Worm (Caenorhabditis elegans) whole organism, L2 larva: Measurements from ENCODE around the gene tsen-54.
A peak's percentile ranks its signal among the peaks of the same experiment; 100 is the strongest.

Experiments used
- C34F6.9 ChIP-seq: fragments of 150-350 bp; optimal IDR thresholded peaks from 2 replicates; lab custom pipeline; 2014; ENCODE audit warnings: missing biosample characterization, missing genetic modification characterization
- R02D3.7 ChIP-seq: fragments of 150-350 bp; optimal IDR thresholded peaks from 2 replicates; lab custom pipeline; 2014; ENCODE audit warnings: missing biosample characterization, missing genetic modification characterization
- Y55F3AM.14 ChIP-seq: fragments of 200-800 bp; sonication (Bioruptor generic); optimal IDR thresholded peaks from 2 replicates; lab custom pipeline; 2018; ENCODE audit warnings: mild to moderate bottlenecking, missing genetic modification characterization, missing compliant biosample characterization
- ZK546.5 ChIP-seq: sonication (generic microtip); optimal IDR thresholded peaks from 2 replicates; lab custom pipeline; 2017; ENCODE audit warnings: missing biosample characterization, missing genetic modification characterization
- alr-1 ChIP-seq: fragments of 150-350 bp; optimal IDR thresholded peaks from 2 replicates; lab custom pipeline; 2014; ENCODE audit warnings: missing biosample characterization, missing genetic modification characterization
- aly-2 ChIP-seq: fragments of 150-350 bp; optimal IDR thresholded peaks from 2 replicates; lab custom pipeline; 2014; ENCODE audit warnings: missing biosample characterization, missing genetic modification characterization
- ceh-82 ChIP-seq: fragments of 150-350 bp; optimal IDR thresholded peaks from 2 replicates; lab custom pipeline; 2014; ENCODE audit warnings: missing biosample characterization, missing genetic modification characterization
- crh-2 ChIP-seq: sonication (generic microtip); optimal IDR thresholded peaks from 2 replicates; lab custom pipeline; 2017; ENCODE audit warnings: missing biosample characterization, missing genetic modification characterization
- egl-27 ChIP-seq: sonication (generic microtip); optimal IDR thresholded peaks from 3 replicates; lab custom pipeline; 2017; ENCODE audit warnings: missing biosample characterization, missing genetic modification reagents, missing genetic modification characterization
- elt-3 ChIP-seq: sonication (generic microtip); optimal IDR thresholded peaks from 2 replicates; lab custom pipeline; 2017; ENCODE audit warnings: missing biosample characterization, missing genetic modification characterization
- fos-1 ChIP-seq: fragments of 150-350 bp; optimal IDR thresholded peaks from 2 replicates; lab custom pipeline; 2014; ENCODE audit warnings: missing biosample characterization, missing genetic modification characterization
- gmeb-1 ChIP-seq: fragments of 150-350 bp; optimal IDR thresholded peaks from 2 replicates; lab custom pipeline; 2014; ENCODE audit warnings: missing biosample characterization, missing genetic modification characterization
- lin-11 ChIP-seq: fragments of 150-350 bp; sonication (generic microtip); optimal IDR thresholded peaks from 2 replicates; lab custom pipeline; 2014; ENCODE audit warnings: missing biosample characterization, missing genetic modification characterization, inconsistent platforms, mixed read lengths
- lin-13 ChIP-seq: fragments of 150-350 bp; optimal IDR thresholded peaks from 2 replicates; lab custom pipeline; 2014; ENCODE audit warnings: missing biosample characterization, missing genetic modification reagents, missing genetic modification characterization
- lsy-2 ChIP-seq, 2 experiments: fragments of 150-350 bp in 1 of 2; sonication (generic microtip) in 1 of 2; optimal IDR thresholded peaks; 2 replicates each; lab custom pipeline; 2014 to 2017; ENCODE audit warnings: missing biosample characterization in 2 of 2, missing genetic modification characterization in 2 of 2
- mab-5 ChIP-seq: fragments of 150-350 bp; optimal IDR thresholded peaks from 2 replicates; lab custom pipeline; 2014; ENCODE audit warnings: missing biosample characterization, missing genetic modification characterization
- mbf-1 ChIP-seq: sonication (generic microtip); optimal IDR thresholded peaks from 2 replicates; lab custom pipeline; 2017; ENCODE audit warnings: missing biosample characterization, missing genetic modification characterization
- nhr-10 ChIP-seq: sonication (generic microtip); optimal IDR thresholded peaks from 2 replicates; lab custom pipeline; 2017; ENCODE audit warnings: missing biosample characterization, missing genetic modification characterization
- nhr-11 ChIP-seq: fragments of 150-350 bp; optimal IDR thresholded peaks from 2 replicates; lab custom pipeline; 2014; ENCODE audit warnings: missing biosample characterization, missing genetic modification characterization
- nhr-12 ChIP-seq: fragments of 150-350 bp; optimal IDR thresholded peaks from 2 replicates; lab custom pipeline; 2014; ENCODE audit warnings: missing biosample characterization, missing genetic modification characterization
- nhr-129 ChIP-seq: fragments of 150-350 bp; optimal IDR thresholded peaks from 2 replicates; lab custom pipeline; 2014; ENCODE audit warnings: missing biosample characterization, missing genetic modification characterization
- nhr-21 ChIP-seq: fragments of 150-350 bp; optimal IDR thresholded peaks from 2 replicates; lab custom pipeline; 2014; ENCODE audit warnings: missing biosample characterization, missing genetic modification characterization
- nhr-23 ChIP-seq: fragments of 150-350 bp; optimal IDR thresholded peaks from 2 replicates; lab custom pipeline; 2014; ENCODE audit warnings: missing biosample characterization, missing genetic modification reagents, missing genetic modification characterization
- nhr-25 ChIP-seq: fragments of 150-350 bp; sonication (generic microtip); optimal IDR thresholded peaks from 3 replicates; lab custom pipeline; 2014; ENCODE audit warnings: missing biosample characterization, missing genetic modification characterization
- nhr-6 ChIP-seq: fragments of 150-350 bp; optimal IDR thresholded peaks from 2 replicates; lab custom pipeline; 2014; ENCODE audit warnings: missing biosample characterization, missing genetic modification characterization
- nhr-77 ChIP-seq: fragments of 150-350 bp; optimal IDR thresholded peaks from 2 replicates; lab custom pipeline; 2014; ENCODE audit warnings: missing biosample characterization, missing genetic modification characterization
- peb-1 ChIP-seq: fragments of 150-350 bp; optimal IDR thresholded peaks from 2 replicates; lab custom pipeline; 2014; ENCODE audit warnings: missing biosample characterization, missing genetic modification characterization
- skn-1 ChIP-seq: sonication (generic microtip); optimal IDR thresholded peaks from 2 replicates; lab custom pipeline; 2017; ENCODE audit warnings: missing biosample characterization, missing genetic modification characterization
- sma-9 ChIP-seq, 2 experiments: fragments of 150-350 bp in 1 of 2; sonication (generic microtip) in 1 of 2; optimal IDR thresholded peaks; 2 replicates each; lab custom pipeline; 2014 to 2016; ENCODE audit warnings: missing genetic modification characterization in 2 of 2, mild to moderate bottlenecking in 1 of 2, missing biosample characterization in 1 of 2, missing compliant biosample characterization in 1 of 2, missing genetic modification reagents in 1 of 2, moderate library complexity in 1 of 2
- snpc-4 ChIP-seq: fragments of 150-350 bp; optimal IDR thresholded peaks from 2 replicates; lab custom pipeline; 2014; ENCODE audit warnings: missing biosample characterization, missing genetic modification characterization
- unc-39 ChIP-seq: fragments of 150-350 bp; optimal IDR thresholded peaks from 2 replicates; lab custom pipeline; 2014; ENCODE audit warnings: missing biosample characterization, missing genetic modification characterization
- unc-55 ChIP-seq: fragments of 150-350 bp; sonication (generic microtip); optimal IDR thresholded peaks from 3 replicates; lab custom pipeline; 2014; ENCODE audit warnings: missing biosample characterization, missing genetic modification reagents, missing genetic modification characterization
- zag-1 ChIP-seq: fragments of 150-350 bp; optimal IDR thresholded peaks from 2 replicates; lab custom pipeline; 2014; ENCODE audit warnings: missing biosample characterization, missing genetic modification characterization
- ztf-11 ChIP-seq: sonication (generic microtip); optimal IDR thresholded peaks from 2 replicates; lab custom pipeline; 2017; ENCODE audit warnings: missing biosample characterization, missing genetic modification characterization
- ztf-4 ChIP-seq: fragments of 150-350 bp; optimal IDR thresholded peaks from 2 replicates; lab custom pipeline; 2014; ENCODE audit warnings: missing biosample characterization, missing genetic modification characterization

Gene tsen-54

ce11 chrIV:1947891-1948290, at the start of gene tsen-54:
Gene tsen-54 (plus strand): TSS chrIV:1948191.
- no peak for TF ChIP-seq R02D3.7 (tag; lab: Kevin White, UChicago)
- TF ChIP-seq skn-1: no peak
- no peak for TF ChIP-seq nhr-12 (tag; lab: Kevin White, UChicago)
- no peak for TF ChIP-seq C34F6.9 (tag; lab: Kevin White, UChicago)
- TF ChIP-seq snpc-4 (tag; lab: Kevin White, UChicago): no peak
- no peak for TF ChIP-seq ZK546.5
- TF ChIP-seq sma-9 (GFP tag; optimal IDR thresholded peaks at IDR 0.05; lab: Kevin White, UChicago): no peak
- no peak for TF ChIP-seq sma-9 (tag; optimal IDR thresholded peaks at IDR 0.05; lab: Kevin White, UChicago)
- no peak for TF ChIP-seq ceh-82 (tag; lab: Kevin White, UChicago)
- TF ChIP-seq lin-11 (tag; lab: Kevin White, UChicago): no peak
- no peak for TF ChIP-seq nhr-21 (tag; lab: Kevin White, UChicago)
- TF ChIP-seq unc-55 (GFP tag; lab: Kevin White, UChicago): no peak
- no peak for TF ChIP-seq nhr-129 (tag; lab: Kevin White, UChicago)
- TF ChIP-seq Y55F3AM.14: no peak
- no peak for TF ChIP-seq nhr-6 (tag; lab: Kevin White, UChicago)
- no peak for TF ChIP-seq gmeb-1 (tag; lab: Kevin White, UChicago)
- TF ChIP-seq zag-1 (tag; lab: Kevin White, UChicago): no peak
- TF ChIP-seq egl-27 (tag; lab: Kevin White, UChicago): no peak
- TF ChIP-seq aly-2: no peak
- TF ChIP-seq crh-2: no peak
- no peak for TF ChIP-seq peb-1 (tag; lab: Kevin White, UChicago)
- TF ChIP-seq, all 48 proteins: peak for 0

- TF ChIP-seq nhr-23 (no peak), nhr-25 (peak; percentile 10), nhr-129 (tag; lab: Kevin White, UChicago) (peak; percentile 28)
Observed at ce11 chrIV:1900971-1901370, 47.0 kb upstream of the tsen-54 start.

DNA sequence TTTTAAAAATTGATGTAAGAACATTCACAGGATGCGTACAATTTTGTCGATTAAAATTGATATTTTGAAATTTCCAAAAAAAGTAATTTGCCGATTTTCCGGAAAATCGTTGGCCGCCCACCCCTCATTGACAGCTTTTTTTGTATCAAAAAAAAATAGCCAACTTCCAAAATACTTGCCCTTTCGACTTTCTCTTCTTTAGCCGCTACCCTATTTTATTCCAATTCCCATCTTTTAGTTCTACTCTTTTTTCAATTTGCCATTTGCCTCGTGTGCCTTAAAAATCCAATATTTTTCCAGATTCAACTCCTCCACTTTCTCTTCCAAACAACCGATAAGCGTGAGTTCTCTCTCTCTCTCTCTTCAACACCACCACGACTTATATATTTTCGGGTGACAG, 46.0 kb upstream of the tsen-54 start, which contains the start of gene egl-18:
Gene egl-18, plus strand, starts transcription at position 301 of the 400 bp plus-strand sequence.
- TF ChIP-seq nhr-11 (no peak), zag-1 (tag; lab: Kevin White, UChicago) (no peak), elt-3 (tag; lab: Kevin White, UChicago) (no peak), lin-11 (tag; lab: Kevin White, UChicago) (no peak), nhr-23 (no peak), mab-5 (tag; lab: Kevin White, UChicago) (no peak), ztf-11 (no peak), ztf-4 (tag; lab: Kevin White, UChicago) (no peak), alr-1 (tag; lab: Kevin White, UChicago) (no peak), fos-1 (no peak), nhr-25 (no peak), egl-27 (tag; lab: Kevin White, UChicago) (no peak), peb-1 (tag; lab: Kevin White, UChicago) (no peak), lsy-2 (tag; optimal IDR thresholded peaks at IDR 0.05; lab: Kevin White, UChicago) (no peak), R02D3.7 (tag; lab: Kevin White, UChicago) (no peak), nhr-77 (tag; lab: Kevin White, UChicago) (no peak), nhr-10 (no peak), aly-2 (no peak)

DNA sequence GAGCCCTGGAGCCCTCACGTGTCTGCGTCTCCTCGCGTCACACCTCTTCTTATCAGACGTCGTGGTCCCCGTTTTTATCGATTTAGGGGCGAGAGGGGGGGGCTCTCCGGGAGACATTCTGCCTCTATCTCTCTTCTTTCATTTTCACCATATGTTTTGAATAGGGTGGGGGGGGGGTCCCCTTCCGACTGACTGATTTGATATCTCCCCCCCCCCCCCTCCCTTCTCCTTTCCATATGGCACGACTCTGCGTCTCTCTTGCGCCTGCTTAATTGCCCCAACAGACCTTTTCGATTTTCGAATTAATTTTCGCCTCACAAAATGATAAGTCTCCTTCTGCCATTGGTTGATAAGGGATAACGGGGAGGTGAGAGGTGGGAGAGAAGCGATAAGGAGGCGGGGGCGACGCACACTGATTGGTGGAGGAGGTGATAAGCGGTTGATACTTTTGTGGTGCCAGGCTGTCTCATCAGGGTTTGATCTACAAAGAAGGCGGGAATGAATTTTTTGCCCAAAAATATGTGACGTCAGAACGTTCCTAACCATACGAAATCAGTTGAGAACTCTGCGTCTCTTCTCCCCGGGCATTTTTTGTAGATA, 43.8 kb upstream of the tsen-54 start:
- TF ChIP-seq lsy-2 (tag; optimal IDR thresholded peaks at IDR 0.05; lab: Kevin White, UChicago) (peak; percentile 42 to 68), nhr-129 (tag; lab: Kevin White, UChicago) (no peak)

DNA sequence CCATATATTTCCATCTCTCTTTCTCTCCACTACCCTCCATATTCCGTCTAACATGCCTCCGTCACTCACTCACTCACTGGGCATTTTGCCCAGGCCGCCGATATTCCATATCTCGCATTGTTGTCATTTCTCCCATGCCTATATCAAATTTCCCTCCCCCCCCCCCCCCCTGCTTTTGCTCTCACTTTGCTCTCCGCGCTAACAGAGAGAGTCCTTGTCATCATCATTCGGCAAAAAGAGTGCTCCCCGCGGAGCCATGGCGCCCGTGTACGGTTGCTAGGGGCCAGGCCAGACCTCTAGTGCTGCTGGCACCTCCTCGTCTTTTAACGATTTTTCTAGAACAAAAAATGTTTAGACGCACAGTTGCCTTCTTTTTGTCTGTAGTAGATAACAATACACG, 42.7 kb upstream of the tsen-54 start:
- no peak for TF ChIP-seq skn-1
- no peak for TF ChIP-seq fos-1
- no peak for TF ChIP-seq ceh-82 (tag; lab: Kevin White, UChicago)
- TF ChIP-seq unc-39 (tag; lab: Kevin White, UChicago): no peak
- no peak for TF ChIP-seq nhr-10
- TF ChIP-seq lin-13: no peak
- no peak for TF ChIP-seq mbf-1
- TF ChIP-seq crh-2: no peak
- no peak for TF ChIP-seq nhr-11
